Worm (Caenorhabditis elegans): ENCODE results near the gene C03B8.3.

Gene C03B8.3

ce11 chrIII:7762250-7762649 is 50.1 kb downstream of the C03B8.3 start:
- no peak for TF ChIP-seq hnd-1 (tag; optimal IDR thresholded peaks at IDR 0.05)
- no peak for TF ChIP-seq tra-4 (tag; optimal IDR thresholded peaks at IDR 0.05)
- no peak for TF ChIP-seq aly-1 (tag; optimal IDR thresholded peaks at IDR 0.05)
- no peak for TF ChIP-seq tbx-11 (GFP tag; IDR thresholded peaks at IDR 0.05)
- no peak for TF ChIP-seq flt-1 (GFP tag; IDR thresholded peaks at IDR 0.05)
- no peak for TF ChIP-seq ceh-36 (tag; optimal IDR thresholded peaks at IDR 0.05)
- TF ChIP-seq tbx-37 (GFP tag; conservative IDR thresholded peaks at IDR 0.05) = no peak
- no peak for TF ChIP-seq pes-1 (GFP tag; IDR thresholded peaks at IDR 0.05)

DNA sequence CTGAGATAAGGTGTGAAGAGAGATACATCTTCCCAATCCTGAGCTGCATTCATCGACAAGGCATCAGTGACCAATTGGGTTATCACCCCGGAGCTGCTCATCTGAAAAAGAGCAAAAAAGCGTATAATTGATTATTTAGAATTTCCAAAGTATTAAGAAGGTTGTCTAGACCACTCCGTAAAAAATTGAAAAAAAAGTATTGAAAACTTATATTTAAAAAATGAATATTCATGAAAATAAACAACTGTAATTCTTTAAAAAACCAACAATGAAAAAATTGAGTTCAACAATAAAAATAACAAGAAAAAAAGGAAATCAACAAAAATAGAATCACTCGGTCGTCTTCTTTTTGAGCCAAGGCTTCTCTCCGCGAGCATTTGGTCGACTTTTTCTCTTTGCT is 51.4 kb downstream of the C03B8.3 start, which contains the start of gene mtx-2:
Gene mtx-2 (minus strand): TSS at position 101 of the 400 bp plus-strand sequence.
- TF ChIP-seq ceh-36 (tag; optimal IDR thresholded peaks at IDR 0.05) (no peak), B0310.2 (tag; optimal IDR thresholded peaks at IDR 0.05) (no peak), hnd-1 (tag; optimal IDR thresholded peaks at IDR 0.05) (no peak), tbx-37 (GFP tag; conservative IDR thresholded peaks at IDR 0.05) (no peak), scrt-1 (GFP tag; IDR thresholded peaks at IDR 0.05) (no peak), ceh-13 (GFP tag; optimal IDR thresholded peaks at IDR 0.05) (no peak), ets-7 (tag; optimal IDR thresholded peaks at IDR 0.05) (no peak), tra-4 (tag; optimal IDR thresholded peaks at IDR 0.05) (no peak), tbx-11 (GFP tag; IDR thresholded peaks at IDR 0.05) (no peak), hmbx-1 (tag; optimal IDR thresholded peaks at IDR 0.05) (no peak), ama-1 (optimal IDR thresholded peaks at IDR 0.05) (no peak), aly-1 (tag; optimal IDR thresholded peaks at IDR 0.05) (no peak), flt-1 (GFP tag; IDR thresholded peaks at IDR 0.05) (no peak)

DNA sequence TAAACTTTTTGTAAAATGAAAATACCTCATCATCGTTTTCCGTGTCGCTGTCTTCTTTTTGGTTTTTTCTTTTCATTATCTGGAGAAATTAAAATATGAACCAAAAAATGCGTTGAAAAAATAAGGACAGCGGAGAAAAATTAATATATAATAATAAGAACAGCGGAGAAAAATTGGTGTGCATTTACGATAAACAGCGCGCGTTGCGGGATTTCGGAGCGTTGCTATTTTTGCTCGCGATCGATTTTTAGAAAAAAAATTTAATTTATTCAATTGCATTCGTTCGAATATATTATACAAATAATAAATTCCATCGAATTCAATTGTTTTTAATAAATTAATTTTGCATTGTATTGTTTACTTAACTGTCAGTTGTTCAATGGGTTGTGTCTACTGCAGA is 53.9 kb downstream of the C03B8.3 start, which contains the start of gene ZK686.2:
Gene ZK686.2 (minus strand): TSS at position 79 of the 400 bp plus-strand sequence.
- TF ChIP-seq tbx-11 (GFP tag; IDR thresholded peaks at IDR 0.05) = no peak
- no peak for TF ChIP-seq B0310.2 (tag; optimal IDR thresholded peaks at IDR 0.05)
